Worm (Caenorhabditis elegans) whole organism, L3 larva: ENCODE data around the gene Y53C12A.8.

Experiments used
- R02D3.7 ChIP-seq: fragments of 150-350 bp; optimal IDR thresholded peaks from 2 replicates; lab custom pipeline; 2014; ENCODE audit warnings: missing biosample characterization, missing genetic modification characterization
- ZK546.5 ChIP-seq: sonication (generic microtip); optimal IDR thresholded peaks from 2 replicates; lab custom pipeline; 2017; ENCODE audit warnings: missing biosample characterization, missing genetic modification characterization
- ama-1 ChIP-seq: fragments of 150-350 bp; optimal IDR thresholded peaks from 2 replicates; lab custom pipeline; 2018
- ceh-16 ChIP-seq: sonication (generic microtip); optimal IDR thresholded peaks from 2 replicates; lab custom pipeline; 2017; ENCODE audit warnings: missing biosample characterization, missing genetic modification characterization
- ceh-28 ChIP-seq: fragments of 150-350 bp; optimal IDR thresholded peaks from 2 replicates; lab custom pipeline; 2014; ENCODE audit warnings: missing biosample characterization, missing genetic modification reagents, missing genetic modification characterization
- ceh-82 ChIP-seq: fragments of 150-350 bp; optimal IDR thresholded peaks from 2 replicates; lab custom pipeline; 2014; ENCODE audit warnings: missing biosample characterization, missing genetic modification characterization
- ceh-9 ChIP-seq: sonication (generic microtip); optimal IDR thresholded peaks from 2 replicates; lab custom pipeline; 2018; ENCODE audit warnings: missing biosample characterization, missing genetic modification characterization
- daf-12 ChIP-seq: fragments of 150-350 bp; optimal IDR thresholded peaks from 2 replicates; lab custom pipeline; 2014; ENCODE audit warnings: missing biosample characterization, missing genetic modification reagents, missing genetic modification characterization
- egl-5 ChIP-seq: fragments of 150-350 bp; optimal IDR thresholded peaks from 2 replicates; lab custom pipeline; 2017; ENCODE audit warnings: missing biosample characterization, missing genetic modification reagents, missing genetic modification characterization, inconsistent platforms
- elt-1 ChIP-seq: fragments of 150-350 bp; optimal IDR thresholded peaks from 2 replicates; lab custom pipeline; 2014; ENCODE audit warnings: missing biosample characterization, missing genetic modification characterization
- elt-2 ChIP-seq: sonication (generic microtip); optimal IDR thresholded peaks from 2 replicates; lab custom pipeline; 2016; ENCODE audit warnings: missing genetic modification reagents, mild to moderate bottlenecking, missing genetic modification characterization, missing compliant biosample characterization
- elt-3 ChIP-seq, 3 experiments: fragments of 150-350 bp in 1 of 3; sonication (generic microtip) in 2 of 3; optimal IDR thresholded peaks; 2 replicates in 2 of 3; 4 replicates in 1 of 3; lab custom pipeline; 2014 to 2017; ENCODE audit warnings: missing biosample characterization in 3 of 3, missing genetic modification characterization in 3 of 3
- eor-1 ChIP-seq, 2 experiments: fragments of 150-350 bp; optimal IDR thresholded peaks; 2 replicates each; lab custom pipeline; 2014 to 2018; ENCODE audit warnings: missing biosample characterization in 2 of 2, missing genetic modification characterization in 2 of 2
- fkh-10 ChIP-seq: sonication (generic microtip); optimal IDR thresholded peaks from 2 replicates; lab custom pipeline; 2017; ENCODE audit warnings: missing biosample characterization, missing genetic modification reagents, missing genetic modification characterization
- fos-1 ChIP-seq: fragments of 150-350 bp; optimal IDR thresholded peaks from 2 replicates; lab custom pipeline; 2014; ENCODE audit warnings: missing biosample characterization, missing genetic modification characterization
- jun-1 ChIP-seq: fragments of 150-350 bp; optimal IDR thresholded peaks from 2 replicates; lab custom pipeline; 2014; ENCODE audit warnings: missing biosample characterization, missing genetic modification reagents, missing genetic modification characterization
- lsy-12 ChIP-seq: sonication (generic microtip); optimal IDR thresholded peaks from 2 replicates; lab custom pipeline; 2016; ENCODE audit warnings: mild to moderate bottlenecking, missing genetic modification characterization, missing compliant biosample characterization
- mml-1 ChIP-seq: fragments of 150-350 bp; sonication (generic microtip); optimal IDR thresholded peaks from 3 replicates; lab custom pipeline; 2014; ENCODE audit warnings: missing biosample characterization, missing genetic modification characterization
- nfya-1 ChIP-seq: sonication (generic microtip); optimal IDR thresholded peaks from 2 replicates; lab custom pipeline; 2017; ENCODE audit warnings: missing genetic modification characterization, mild to moderate bottlenecking, missing compliant biosample characterization, antibody characterized with exemption, moderate library complexity; ENCODE audit not compliant: insufficient read depth
- nhr-23 ChIP-seq: fragments of 150-350 bp; optimal IDR thresholded peaks from 2 replicates; lab custom pipeline; 2014; ENCODE audit warnings: missing biosample characterization, missing genetic modification reagents, missing genetic modification characterization
- nhr-237 ChIP-seq: fragments of 150-350 bp; optimal IDR thresholded peaks from 2 replicates; lab custom pipeline; 2014; ENCODE audit warnings: missing biosample characterization, missing genetic modification characterization
- nhr-25 ChIP-seq: sonication (generic microtip); optimal IDR thresholded peaks from 2 replicates; lab custom pipeline; 2017; ENCODE audit warnings: missing biosample characterization, missing genetic modification characterization
- nhr-43 ChIP-seq: sonication (generic microtip); optimal IDR thresholded peaks from 2 replicates; lab custom pipeline; 2016; ENCODE audit warnings: mild to moderate bottlenecking, missing genetic modification characterization, missing compliant biosample characterization; ENCODE audit not compliant: poor library complexity, severe bottlenecking
- nhr-76 ChIP-seq: fragments of 150-350 bp; sonication (generic microtip); optimal IDR thresholded peaks from 5 replicates; lab custom pipeline; 2014; ENCODE audit warnings: missing biosample characterization, missing genetic modification characterization
- nhr-77 ChIP-seq: fragments of 150-350 bp; optimal IDR thresholded peaks from 2 replicates; lab custom pipeline; 2014; ENCODE audit warnings: missing biosample characterization, missing genetic modification characterization
- pha-4 ChIP-seq: fragments of 150-350 bp; optimal IDR thresholded peaks from 2 replicates; lab custom pipeline; 2014; ENCODE audit warnings: missing biosample characterization, missing genetic modification reagents, missing genetic modification characterization
- pqm-1 ChIP-seq: fragments of 150-350 bp; optimal IDR thresholded peaks from 2 replicates; lab custom pipeline; 2017; ENCODE audit warnings: missing biosample characterization, missing genetic modification characterization, inconsistent platforms
- sea-2 ChIP-seq: fragments of 150-350 bp; sonication (generic microtip); optimal IDR thresholded peaks from 4 replicates; lab custom pipeline; 2014; ENCODE audit warnings: missing biosample characterization, missing genetic modification reagents, missing genetic modification characterization
- skn-1 ChIP-seq: fragments of 150-350 bp; optimal IDR thresholded peaks from 2 replicates; lab custom pipeline; 2014; ENCODE audit warnings: missing biosample characterization, missing genetic modification characterization
- snpc-4 ChIP-seq: fragments of 150-350 bp; optimal IDR thresholded peaks from 2 replicates; lab custom pipeline; 2014; ENCODE audit warnings: missing biosample characterization, missing genetic modification characterization
- tbx-2 ChIP-seq: sonication (generic microtip); optimal IDR thresholded peaks from 2 replicates; lab custom pipeline; 2016; ENCODE audit warnings: mild to moderate bottlenecking, missing genetic modification characterization, missing compliant biosample characterization

Gene Y53C12A.8

ce11 chrII:9741400-9741799, 41.1 kb upstream of the Y53C12A.8 start:
- TF ChIP-seq nhr-23 (tag; lab: Kevin White, UChicago) (no peak), elt-3 (tag; optimal IDR thresholded peaks at IDR 0.05; lab: Kevin White, UChicago) (no peak), egl-5 (tag; lab: Kevin White, UChicago) (no peak), elt-2 (tag; lab: Kevin White, UChicago) (peak; percentile 49)

ce11 chrII:9740552-9740951, 40.3 kb upstream of the Y53C12A.8 start:
- no peak for TF ChIP-seq nhr-76 (tag; lab: Kevin White, UChicago)
- no peak for TF ChIP-seq fos-1 (tag; lab: Kevin White, UChicago)
- TF ChIP-seq nfya-1 (tag; lab: Kevin White, UChicago), result peak; percentile 34
- TF ChIP-seq pha-4 (tag; lab: Kevin White, UChicago), result peak; percentile 50
- no peak for TF ChIP-seq mml-1 (tag; lab: Kevin White, UChicago)
- TF ChIP-seq ceh-28 (tag; lab: Kevin White, UChicago), result no peak
- no peak for TF ChIP-seq daf-12 (tag; lab: Kevin White, UChicago)
- no peak for TF ChIP-seq lsy-12 (tag; lab: Kevin White, UChicago)
- TF ChIP-seq snpc-4, result no peak
- TF ChIP-seq ZK546.5 (tag; lab: Kevin White, UChicago), result no peak
- TF ChIP-seq elt-2 (tag; lab: Kevin White, UChicago), result peak; percentile 94
- no peak for TF ChIP-seq ceh-9 (tag; lab: Kevin White, UChicago)
- peak; percentile 83 for TF ChIP-seq pqm-1 (tag; lab: Kevin White, UChicago)
- TF ChIP-seq skn-1 (tag; lab: Kevin White, UChicago), result no peak
- no peak for TF ChIP-seq nhr-237
- TF ChIP-seq nhr-43 (tag; lab: Kevin White, UChicago), result no peak

- TF ChIP-seq nhr-77 (tag; lab: Kevin White, UChicago) (no peak), elt-2 (tag; lab: Kevin White, UChicago) (peak; percentile 96), tbx-2 (no peak), ceh-82 (no peak), R02D3.7 (tag; lab: Kevin White, UChicago) (no peak), nhr-43 (tag; lab: Kevin White, UChicago) (no peak), ceh-9 (tag; lab: Kevin White, UChicago) (no peak), ZK546.5 (tag; lab: Kevin White, UChicago) (no peak), fos-1 (tag; lab: Kevin White, UChicago) (no peak), ceh-28 (tag; lab: Kevin White, UChicago) (peak; percentile 15), sea-2 (GFP tag; lab: Kevin White, UChicago) (no peak), elt-1 (tag; lab: Kevin White, UChicago) (no peak), nfya-1 (tag; lab: Kevin White, UChicago) (peak; percentile 28), nhr-25 (tag; lab: Kevin White, UChicago) (no peak), elt-3 (tag; optimal IDR thresholded peaks at IDR 0.05; lab: Kevin White, UChicago) (no peak), pha-4 (tag; lab: Kevin White, UChicago) (peak; percentile 29), ama-1 (lab: Kevin White, UChicago) (peak; percentile 25), eor-1 (tag; optimal IDR thresholded peaks at IDR 0.05; lab: Kevin White, UChicago) (no peak), ceh-16 (tag; lab: Kevin White, UChicago) (no peak), pqm-1 (tag; lab: Kevin White, UChicago) (peak; percentile 81), snpc-4 (peak; percentile 16), jun-1 (tag; lab: Kevin White, UChicago) (no peak)
These were observed 38.6 kb upstream of the Y53C12A.8 start for ce11 chrII:9738820-9739219.

- TF ChIP-seq fkh-10, result no peak
- no peak for TF ChIP-seq ZK546.5 (tag; lab: Kevin White, UChicago)
- no peak for TF ChIP-seq nhr-43 (tag; lab: Kevin White, UChicago)
- TF ChIP-seq nfya-1 (tag; lab: Kevin White, UChicago), result peak; percentile 51
These were observed 35.5 kb upstream of the Y53C12A.8 start for ce11 chrII:9735785-9736184.

- peak; percentile 43 for TF ChIP-seq elt-2 (tag; lab: Kevin White, UChicago)
These were observed 31.5 kb upstream of the Y53C12A.8 start, which contains the start of gene mab-3 for ce11 chrII:9731810-9732209. TSS of gene mab-3 (plus strand) at chrII:9732137.
